Worm (Caenorhabditis elegans): Measurements from ENCODE around the gene mrpl-10.

DNA sequence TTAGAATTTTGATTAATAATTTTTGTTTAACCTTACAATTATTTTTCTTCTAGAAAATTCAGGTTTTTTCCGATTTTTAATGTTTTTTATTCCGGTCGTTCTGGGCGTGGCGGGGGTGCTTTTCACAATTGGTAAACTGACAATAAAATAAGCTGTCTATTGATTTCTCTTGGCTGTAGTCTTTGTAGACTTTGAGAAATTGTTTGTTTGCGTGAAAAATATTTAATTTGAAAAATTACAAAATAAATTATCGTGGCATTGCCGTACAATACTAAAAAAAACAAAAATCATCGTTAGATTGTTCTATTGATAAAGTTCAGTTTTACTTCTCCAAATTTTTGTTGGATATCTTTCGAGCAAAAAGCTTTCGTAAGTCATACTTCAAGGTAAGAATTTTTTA lies 31.8 kb downstream of the mrpl-10 start, which contains the start of gene F35C11.3:
- TF ChIP-seq ref-1 (GFP tag; conservative IDR thresholded peaks at IDR 0.05) = no peak
- no peak for TF ChIP-seq ztf-29 (GFP tag; IDR thresholded peaks at IDR 0.05)
